Fruit fly (Drosophila melanogaster) whole organism, embryonic: ENCODE measurements around the gene Chd1.

ENCODE experiments used
- Abd-B ChIP-seq: fragments of 200-800 bp; sonication (Bioruptor generic); optimal IDR thresholded peaks from 2 replicates; lab custom pipeline; 2018; ENCODE audit warnings: missing biosample characterization, mild to moderate bottlenecking, missing genetic modification characterization, moderate library complexity
- Antp ChIP-seq: fragments of 200-800 bp; sonication (Bioruptor generic); optimal IDR thresholded peaks from 3 replicates; lab custom pipeline; 2016; ENCODE audit warnings: missing biosample characterization, missing genetic modification characterization
- Bteb2 ChIP-seq: fragments of 200-800 bp; sonication (Bioruptor generic); optimal IDR thresholded peaks from 2 replicates; lab custom pipeline; 2016; ENCODE audit warnings: missing biosample characterization, missing genetic modification characterization
- CG10147 ChIP-seq: fragments of 200-800 bp; sonication (Bioruptor generic); optimal IDR thresholded peaks from 2 replicates; lab custom pipeline; 2019; ENCODE audit warnings: missing biosample characterization, mild to moderate bottlenecking, missing genetic modification characterization, moderate library complexity
- CG10565 ChIP-seq: fragments of 200-800 bp; sonication (Bioruptor generic); optimal IDR thresholded peaks from 3 replicates; lab custom pipeline; 2016; ENCODE audit warnings: missing biosample characterization, mild to moderate bottlenecking, missing genetic modification characterization
- CG10654 ChIP-seq: fragments of 200-800 bp; sonication (Bioruptor generic); optimal IDR thresholded peaks from 2 replicates; lab custom pipeline; 2016; ENCODE audit warnings: missing biosample characterization, missing genetic modification characterization
- CG11723 ChIP-seq: fragments of 200-800 bp; sonication (Bioruptor generic); optimal IDR thresholded peaks from 2 replicates; lab custom pipeline; 2017; ENCODE audit warnings: missing biosample characterization, mild to moderate bottlenecking, missing genetic modification characterization
- CG13287 ChIP-seq: fragments of 200-800 bp; sonication (Bioruptor generic); IDR thresholded peaks from 2 replicates; pipeline ENCODE4 v1.3.6; 2022; ENCODE audit warnings: missing biosample characterization, missing genetic modification characterization; ENCODE audit not compliant: partially characterized antibody
- CG14014 ChIP-seq: fragments of 200-800 bp; sonication (Bioruptor generic); IDR thresholded peaks from 2 replicates; pipeline ENCODE4 v1.3.6; 2022; ENCODE audit warnings: missing biosample characterization, missing genetic modification characterization
- CG14860 ChIP-seq: fragments of 200-800 bp; sonication (Bioruptor generic); IDR thresholded peaks from 3 replicates; pipeline ENCODE4 v1.3.6; 2022; ENCODE audit warnings: missing biosample characterization, missing genetic modification characterization; ENCODE audit not compliant: partially characterized antibody
- CG15601 ChIP-seq: fragments of 200-800 bp; sonication (Bioruptor generic); optimal IDR thresholded peaks from 3 replicates; lab custom pipeline; 2019; ENCODE audit warnings: missing biosample characterization, mild to moderate bottlenecking, missing genetic modification characterization, moderate library complexity
- CG17802 ChIP-seq: fragments of 200-800 bp; sonication (Bioruptor generic); optimal IDR thresholded peaks from 2 replicates; lab custom pipeline; 2018; ENCODE audit warnings: missing biosample characterization, mild to moderate bottlenecking, missing genetic modification characterization, moderate library complexity
- CG17829 ChIP-seq: fragments of 200-800 bp; optimal IDR thresholded peaks from 2 replicates; lab custom pipeline; 2019; ENCODE audit warnings: missing biosample characterization, mild to moderate bottlenecking, missing genetic modification characterization, moderate library complexity
- CG1832 ChIP-seq: fragments of 200-800 bp; sonication (Bioruptor generic); optimal IDR thresholded peaks from 2 replicates; lab custom pipeline; 2017; ENCODE audit warnings: missing biosample characterization, mild to moderate bottlenecking, missing genetic modification characterization, inconsistent platforms
- CG31388 ChIP-seq: fragments of 200-800 bp; sonication (Bioruptor generic); optimal IDR thresholded peaks from 2 replicates; lab custom pipeline; 2016; ENCODE audit warnings: missing biosample characterization, missing genetic modification characterization
- CG3281 ChIP-seq: fragments of 200-800 bp; sonication (Bioruptor generic); optimal IDR thresholded peaks from 3 replicates; lab custom pipeline; 2017; ENCODE audit warnings: missing biosample characterization, mild to moderate bottlenecking, missing genetic modification characterization
- CG4820 ChIP-seq: fragments of 200-800 bp; sonication (Bioruptor generic); optimal IDR thresholded peaks from 3 replicates; lab custom pipeline; 2016; ENCODE audit warnings: missing biosample characterization, missing genetic modification characterization
- CG6791 ChIP-seq: fragments of 200-800 bp; sonication (Bioruptor generic); IDR thresholded peaks from 3 replicates; pipeline ENCODE4 v1.3.6; 2022; ENCODE audit warnings: missing biosample characterization, missing genetic modification characterization; ENCODE audit not compliant: partially characterized antibody
- CG7839 ChIP-seq: fragments of 200-800 bp; sonication (Bioruptor generic); optimal IDR thresholded peaks from 3 replicates; lab custom pipeline; 2018; ENCODE audit warnings: missing biosample characterization, mild to moderate bottlenecking, missing genetic modification characterization, moderate library complexity
- CG8281 ChIP-seq: fragments of 200-800 bp; sonication (Bioruptor generic); optimal IDR thresholded peaks from 2 replicates; lab custom pipeline; 2018; ENCODE audit warnings: missing biosample characterization, mild to moderate bottlenecking, missing genetic modification characterization, moderate library complexity
- CG8290 ChIP-seq, 3 experiments: fragments of 200-800 bp; sonication (Bioruptor generic); optimal IDR thresholded peaks; 2 replicates each; lab custom pipeline; 2016 to 2019; ENCODE audit warnings: missing biosample characterization in 3 of 3, missing genetic modification characterization in 3 of 3, mild to moderate bottlenecking in 2 of 3, moderate library complexity in 1 of 3
- CG9932 ChIP-seq: fragments of 200-800 bp; sonication (Bioruptor generic); IDR thresholded peaks from 2 replicates; pipeline ENCODE4 v1.3.6; 2022; ENCODE audit warnings: missing biosample characterization, missing genetic modification characterization
- CrebB ChIP-seq: fragments of 200-800 bp; sonication (Bioruptor generic); optimal IDR thresholded peaks from 3 replicates; lab custom pipeline; 2018; ENCODE audit warnings: missing biosample characterization, mild to moderate bottlenecking, missing genetic modification characterization
- D19A ChIP-seq: fragments of 200-800 bp; optimal IDR thresholded peaks from 3 replicates; lab custom pipeline; 2019; ENCODE audit warnings: missing biosample characterization, mild to moderate bottlenecking, missing genetic modification characterization, moderate library complexity
- D19B ChIP-seq: fragments of 200-800 bp; sonication (Bioruptor generic); optimal IDR thresholded peaks from 2 replicates; lab custom pipeline; 2017; ENCODE audit warnings: missing biosample characterization, mild to moderate bottlenecking, missing genetic modification characterization
- Fer1 ChIP-seq: fragments of 200-800 bp; sonication (Bioruptor generic); optimal IDR thresholded peaks from 2 replicates; lab custom pipeline; 2017; ENCODE audit warnings: missing biosample characterization, mild to moderate bottlenecking, missing genetic modification characterization
- HLH3B ChIP-seq: fragments of 200-800 bp; sonication (Bioruptor generic); IDR thresholded peaks from 2 replicates; pipeline ENCODE4 v1.3.6; 2022; ENCODE audit warnings: missing biosample characterization, missing genetic modification characterization
- Lpt ChIP-seq: fragments of >200 bp; optimal IDR thresholded peaks from 2 replicates; lab custom pipeline; 2018; ENCODE audit warnings: missing biosample characterization, missing genetic modification characterization
- NfI ChIP-seq: fragments of 200-800 bp; sonication (Bioruptor generic); optimal IDR thresholded peaks from 3 replicates; lab custom pipeline; 2018; ENCODE audit warnings: missing biosample characterization, mild to moderate bottlenecking, missing genetic modification characterization, moderate library complexity
- ab ChIP-seq: fragments of 200-800 bp; sonication (Bioruptor generic); optimal IDR thresholded peaks from 2 replicates; lab custom pipeline; 2016; ENCODE audit warnings: missing biosample characterization, missing genetic modification characterization
- br ChIP-seq: fragments of >200 bp; optimal IDR thresholded peaks from 2 replicates; lab custom pipeline; 2017
- cg ChIP-seq: fragments of 200-800 bp; sonication (Bioruptor generic); optimal IDR thresholded peaks from 3 replicates; lab custom pipeline; 2019; ENCODE audit warnings: missing biosample characterization, mild to moderate bottlenecking, missing genetic modification characterization, moderate library complexity
- crol ChIP-seq: fragments of 200-800 bp; sonication (Bioruptor generic); IDR thresholded peaks from 2 replicates; pipeline ENCODE4 v1.3.6; 2022; ENCODE audit warnings: missing biosample characterization, missing genetic modification characterization
- dpn ChIP-seq, 2 experiments: fragments of 200-800 bp; sonication (Bioruptor generic); optimal IDR thresholded peaks; 3 replicates each; lab custom pipeline; 2016; ENCODE audit warnings: missing biosample characterization in 2 of 2, missing genetic modification characterization in 2 of 2
- eve ChIP-seq, 2 experiments: fragments of >200 bp; optimal IDR thresholded peaks; 2 replicates each; lab custom pipeline; 2017; ENCODE audit warnings: missing biosample characterization in 2 of 2, missing genetic modification characterization in 2 of 2
- gcm ChIP-seq: fragments of 200-800 bp; sonication (Bioruptor generic); optimal IDR thresholded peaks from 2 replicates; lab custom pipeline; 2019; ENCODE audit warnings: missing biosample characterization, mild to moderate bottlenecking, missing genetic modification characterization, moderate library complexity
- gsb-n ChIP-seq: fragments of 200-800 bp; sonication (Bioruptor generic); optimal IDR thresholded peaks from 3 replicates; lab custom pipeline; 2018; ENCODE audit warnings: missing biosample characterization, mild to moderate bottlenecking, missing genetic modification characterization
- h ChIP-seq: fragments of >200 bp; optimal IDR thresholded peaks from 2 replicates; lab custom pipeline; 2017
- ham ChIP-seq: fragments of 200-800 bp; sonication (Bioruptor generic); IDR thresholded peaks from 2 replicates; pipeline ENCODE4 v1.3.6; 2022; ENCODE audit warnings: missing biosample characterization, missing genetic modification characterization
- insv ChIP-seq, 2 experiments: fragments of 200-800 bp; sonication (Bioruptor generic); optimal IDR thresholded peaks; 3 replicates each; lab custom pipeline; 2016 to 2018; ENCODE audit warnings: missing biosample characterization in 2 of 2, missing genetic modification characterization in 2 of 2
- mam ChIP-seq: fragments of 200-800 bp; sonication (Bioruptor generic); optimal IDR thresholded peaks from 3 replicates; lab custom pipeline; 2016; ENCODE audit warnings: missing biosample characterization, missing genetic modification characterization
- mld ChIP-seq: fragments of 200-800 bp; sonication (Bioruptor generic); IDR thresholded peaks from 3 replicates; pipeline ENCODE4 v1.3.6; 2022; ENCODE audit warnings: missing biosample characterization, missing genetic modification characterization; ENCODE audit not compliant: partially characterized antibody
- nom ChIP-seq: fragments of 200-800 bp; sonication (Bioruptor generic); optimal IDR thresholded peaks from 2 replicates; lab custom pipeline; 2017; ENCODE audit warnings: missing biosample characterization, missing genetic modification characterization, mild to moderate bottlenecking, moderate library complexity, missing genetic modification reagents
- onecut ChIP-seq: fragments of 200-800 bp; sonication (Bioruptor generic); IDR thresholded peaks from 2 replicates; pipeline ENCODE4 v1.3.6; 2022; ENCODE audit warnings: missing biosample characterization, missing genetic modification characterization
- pho ChIP-seq: fragments of 200-800 bp; sonication (Bioruptor generic); optimal IDR thresholded peaks from 2 replicates; lab custom pipeline; 2016; ENCODE audit warnings: missing biosample characterization, missing genetic modification characterization
- phol ChIP-seq: fragments of 200-800 bp; sonication (Bioruptor generic); optimal IDR thresholded peaks from 3 replicates; lab custom pipeline; 2018; ENCODE audit warnings: missing biosample characterization, mild to moderate bottlenecking, missing genetic modification characterization, moderate library complexity
- pnt ChIP-seq: fragments of 200-800 bp; sonication (Bioruptor generic); optimal IDR thresholded peaks from 3 replicates; lab custom pipeline; 2016; ENCODE audit warnings: missing biosample characterization, missing genetic modification characterization
- schlank ChIP-seq: fragments of 200-800 bp; sonication (Bioruptor generic); optimal IDR thresholded peaks from 2 replicates; lab custom pipeline; 2018; ENCODE audit warnings: missing biosample characterization, mild to moderate bottlenecking, missing genetic modification characterization
- sens-2 ChIP-seq: fragments of 200-800 bp; sonication (Bioruptor generic); IDR thresholded peaks from 2 replicates; pipeline ENCODE4 v1.3.6; 2022; ENCODE audit warnings: missing biosample characterization, missing genetic modification characterization
- slbo ChIP-seq: fragments of 200-800 bp; sonication (Bioruptor generic); IDR thresholded peaks from 2 replicates; pipeline ENCODE4 v1.3.6; 2022; ENCODE audit warnings: missing biosample characterization, missing genetic modification characterization
- sr ChIP-seq: fragments of 200-800 bp; sonication (Bioruptor generic); IDR thresholded peaks from 3 replicates; pipeline ENCODE4 v1.3.6; 2022; ENCODE audit warnings: missing biosample characterization, missing genetic modification characterization
- wor ChIP-seq: fragments of 200-800 bp; sonication (Bioruptor generic); IDR thresholded peaks from 2 replicates; pipeline ENCODE4 v1.3.6; 2022; ENCODE audit warnings: missing biosample characterization, missing genetic modification characterization

The Chd1 gene

dm6 chr2L:2992664-2993174, 5.2 kb upstream of the Chd1 start, which contains the start of the genes okr and CG3558 (continued):
- TF ChIP-seq CG10654 (GFP tag; lab: Kevin White, UChicago) (no peak), CG10565 (GFP tag; lab: Kevin White, UChicago) (no peak), CG17829 (tag; lab: Kevin White, UChicago) (peak; percentile 8), CG11723 (no peak), ab (GFP tag; lab: Kevin White, UChicago) (no peak), CG1832 (GFP tag; lab: Kevin White, UChicago) (no peak), D19B (GFP tag; lab: Kevin White, UChicago) (no peak), Fer1 (no peak), CG7839 (tag; lab: Kevin White, UChicago) (no peak), CG4820 (GFP tag; lab: Kevin White, UChicago) (no peak), sens-2 (GFP tag; lab: Robert Waterston, UW) (no peak), crol (GFP tag; lab: Robert Waterston, UW) (no peak), Bteb2 (peak; percentile 32), CrebB (no peak), onecut (GFP tag; lab: Robert Waterston, UW) (no peak), insv (GFP tag; optimal IDR thresholded peaks at IDR 0.05; lab: Kevin White, UChicago) (no peak), Abd-B (GFP tag; lab: Kevin White, UChicago) (no peak), CG8281 (tag; lab: Kevin White, UChicago) (no peak), CG6791 (peak; percentile 73), HLH3B (GFP tag; lab: Robert Waterston, UW) (no peak), dpn (GFP tag; optimal IDR thresholded peaks at IDR 0.05; lab: Kevin White, UChicago) (no peak), mld (GFP tag; lab: Robert Waterston, UW) (no peak), mam (GFP tag; lab: Kevin White, UChicago) (no peak), CG17802 (tag; lab: Kevin White, UChicago) (no peak), CG3281 (no peak), ham (GFP tag; lab: Robert Waterston, UW) (no peak), pnt (no peak), gcm (GFP tag; lab: Kevin White, UChicago) (no peak), pho (GFP tag; lab: Kevin White, UChicago) (no peak), NfI (GFP tag; lab: Kevin White, UChicago) (no peak), cg (no peak), eve (GFP tag; optimal IDR thresholded peaks at IDR 0.05; lab: Kevin White, UChicago) (no peak), nom (GFP tag; lab: Kevin White, UChicago) (no peak), CG14860 (GFP tag; lab: Robert Waterston, UW) (peak; percentile 81), gsb-n (tag; lab: Kevin White, UChicago) (no peak), wor (GFP tag; lab: Robert Waterston, UW) (no peak), CG31388 (GFP tag; lab: Kevin White, UChicago) (no peak), Lpt (GFP tag; lab: Kevin White, UChicago) (no peak), D19A (tag; lab: Kevin White, UChicago) (no peak), CG9932 (GFP tag; lab: Robert Waterston, UW) (no peak), slbo (GFP tag; lab: Robert Waterston, UW) (no peak), h (no peak), Antp (no peak), CG10147 (GFP tag; lab: Kevin White, UChicago) (no peak), br (no peak), CG13287 (GFP tag; lab: Robert Waterston, UW) (peak; percentile 90), phol (tag; lab: Kevin White, UChicago) (peak; percentile 83), CG15601 (no peak), CG8290 (GFP tag; optimal IDR thresholded peaks at IDR 0.05; lab: Kevin White, UChicago) (no peak), CG8290 (tag; optimal IDR thresholded peaks at IDR 0.05; lab: Kevin White, UChicago) (no peak), sr (GFP tag; lab: Robert Waterston, UW) (no peak), CG14014 (GFP tag; lab: Robert Waterston, UW) (no peak), schlank (tag; lab: Kevin White, UChicago) (no peak)
